Fruit fly (Drosophila melanogaster) whole organism: Measurements from ENCODE around the gene Or67a.

ENCODE experiments used
- Dll ChIP-seq: fragments of >200 bp; optimal IDR thresholded peaks from 2 replicates; lab custom pipeline; 2017
- EcR ChIP-seq, 2 experiments: fragments of >200 bp; optimal IDR thresholded peaks; 2 replicates each; lab custom pipeline; 2017; ENCODE audit warnings: missing biosample characterization in 2 of 2, missing genetic modification characterization in 2 of 2, missing genetic modification reagents in 2 of 2
- psq ChIP-seq: fragments of >200 bp; optimal IDR thresholded peaks from 2 replicates; lab custom pipeline; 2017

- TF ChIP-seq EcR (GFP tag; optimal IDR thresholded peaks at IDR 0.05; lab: Kevin White, UChicago) = no peak
- no peak for TF ChIP-seq psq (lab: Kevin White, UChicago)
- TF ChIP-seq Dll = no peak
Measured at dm6 chr3L:9508653-9509036, 20.2 kb upstream of the Or67a start.
